Fruit fly (Drosophila melanogaster): Measurements from ENCODE around the gene TAF1B.

TAF1B gene

DNA sequence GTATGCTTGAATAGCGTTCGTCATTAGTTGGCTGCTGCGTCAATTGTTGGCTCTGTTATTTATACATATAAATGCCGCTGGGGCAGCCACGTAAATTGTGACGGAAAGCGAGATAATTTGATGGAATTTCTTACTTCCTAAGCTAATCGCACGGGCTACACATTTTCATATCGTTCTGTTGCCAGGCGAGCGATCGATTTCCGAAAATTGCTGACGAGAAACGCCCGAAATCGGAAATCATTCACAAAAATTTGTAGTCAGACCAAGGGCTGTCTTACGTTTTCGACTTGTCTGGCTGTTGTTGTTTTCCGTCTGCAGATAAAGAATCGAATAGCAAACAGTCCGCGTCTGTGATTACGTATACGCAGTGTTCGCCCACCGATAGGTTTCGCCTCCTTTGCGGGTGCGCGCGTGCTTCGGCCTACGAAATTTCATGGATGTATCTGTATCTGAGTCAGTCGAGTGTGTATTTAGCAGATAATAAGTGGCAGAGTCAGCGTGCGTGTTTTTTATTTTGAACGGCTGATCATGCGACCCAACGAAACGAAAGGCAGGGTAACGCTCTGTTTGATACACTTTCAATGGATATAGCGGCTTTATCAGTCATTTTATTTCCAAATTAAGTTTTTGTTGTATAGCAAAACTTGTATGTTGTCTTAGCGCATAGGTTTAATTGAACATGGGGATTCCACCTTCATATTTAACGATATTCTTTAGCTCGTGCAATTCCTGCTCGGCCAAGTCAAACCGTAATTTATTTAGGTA is 46.3 kb downstream of the TAF1B start (continued):
- no peak for TF ChIP-seq nom (GFP tag; optimal IDR thresholded peaks at IDR 0.05)
- no peak for TF ChIP-seq Kr (GFP tag; optimal IDR thresholded peaks at IDR 0.05)
- no peak for TF ChIP-seq sc (optimal IDR thresholded peaks at IDR 0.05)
- no peak for TF ChIP-seq sc (GFP tag; optimal IDR thresholded peaks at IDR 0.05)
- TF ChIP-seq CG3847 (GFP tag; IDR thresholded peaks at IDR 0.05): peak; percentile 63
- no peak for TF ChIP-seq prd (optimal IDR thresholded peaks at IDR 0.05)
- peak; percentile 70 for TF ChIP-seq prd (GFP tag; IDR thresholded peaks at IDR 0.05)
- TF ChIP-seq E2f1 (GFP tag; IDR thresholded peaks at IDR 0.05): peak; percentile 55; the same call in 1 of the 2 replicates
- TF ChIP-seq CG12219 (GFP tag; optimal IDR thresholded peaks at IDR 0.05): peak; percentile 69
- TF ChIP-seq Dll (GFP tag; IDR thresholded peaks at IDR 0.05; ENCODE audit: partially characterized antibody): 0 out of 4 replicates have a peak, but pooled peaks have one; percentile 37
- TF ChIP-seq CG6689 (GFP tag; IDR thresholded peaks at IDR 0.05): peak; percentile 71
- TF ChIP-seq Taf1 (GFP tag; IDR thresholded peaks at IDR 0.05): peak; percentile 50; the same call in 1 of the 2 replicates
- no peak for TF ChIP-seq hkb (optimal IDR thresholded peaks at IDR 0.05)
- TF ChIP-seq hkb (GFP tag; IDR thresholded peaks at IDR 0.05): peak; percentile 74

DNA sequence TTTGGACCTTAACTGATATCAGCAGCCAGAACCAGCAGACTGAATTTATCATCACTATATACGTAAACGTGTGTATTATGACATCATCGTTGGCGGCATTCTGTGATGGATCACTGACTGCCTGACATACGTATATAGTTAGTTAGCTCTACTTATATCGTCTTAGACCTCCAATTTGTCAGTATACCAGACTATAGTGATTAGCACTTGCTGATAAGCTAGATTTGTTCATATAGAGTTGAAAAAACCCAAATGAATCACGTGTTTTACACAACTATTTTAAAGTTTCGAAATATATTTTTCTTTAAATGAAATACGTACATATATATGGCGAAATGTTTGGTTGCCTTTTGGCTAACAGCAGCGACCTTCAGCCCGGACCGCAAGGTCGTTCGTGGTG is 48.2 kb downstream of the TAF1B start:
- TF ChIP-seq CG13424 (tag; optimal IDR thresholded peaks at IDR 0.05) (no peak), ATbp (GFP tag; optimal IDR thresholded peaks at IDR 0.05) (no peak), lab (GFP tag; optimal IDR thresholded peaks at IDR 0.05) (peak; percentile 14), sob (GFP tag; IDR thresholded peaks at IDR 0.05) (no peak), CG2875 (GFP tag; optimal IDR thresholded peaks at IDR 0.05) (no peak), Ptx1 (GFP tag; IDR thresholded peaks at IDR 0.05) (no peak), oc (tag; optimal IDR thresholded peaks at IDR 0.05) (no peak), CG15269 (tag; optimal IDR thresholded peaks at IDR 0.05) (no peak), Pdp1 (GFP tag; optimal IDR thresholded peaks at IDR 0.05) (peak in 1 of 2 experiments; percentile 19), CG9437 (GFP tag; optimal IDR thresholded peaks at IDR 0.05) (no peak), hth (optimal IDR thresholded peaks at IDR 0.05) (no peak), ci (GFP tag; IDR thresholded peaks at IDR 0.05) (0 out of 3 replicates have a peak, but pooled peaks have one; percentile 24), CG4328 (GFP tag; optimal IDR thresholded peaks at IDR 0.05) (no peak), Dp (GFP tag; optimal IDR thresholded peaks at IDR 0.05) (no peak), eve (GFP tag; optimal IDR thresholded peaks at IDR 0.05) (no peak), nerfin-1 (tag; optimal IDR thresholded peaks at IDR 0.05) (no peak), CHES-1-like (GFP tag; optimal IDR thresholded peaks at IDR 0.05) (no peak), ewg (GFP tag; optimal IDR thresholded peaks at IDR 0.05) (no peak), cwo (GFP tag; optimal IDR thresholded peaks at IDR 0.05) (peak; percentile 54), CG34376 (GFP tag; optimal IDR thresholded peaks at IDR 0.05) (peak; percentile 24), CG3281 (GFP tag; optimal IDR thresholded peaks at IDR 0.05) (peak; percentile 0)

DNA sequence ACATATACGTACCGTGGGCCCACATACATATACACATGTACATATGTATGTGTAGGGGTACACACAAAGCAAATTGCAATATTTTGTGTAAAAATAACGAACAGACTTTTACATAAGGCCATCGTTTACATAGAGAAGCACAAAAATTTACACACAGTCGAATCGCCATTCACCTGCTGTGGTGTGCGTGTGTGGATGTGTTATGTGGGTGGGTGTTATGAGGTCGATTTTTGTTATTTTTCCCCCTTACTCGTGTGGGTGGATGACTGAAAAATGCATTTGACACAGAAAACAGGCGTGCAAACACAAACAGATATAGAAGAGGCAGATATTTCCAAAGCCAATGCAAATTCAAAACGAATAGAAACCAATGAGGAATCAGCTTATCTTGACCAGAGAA is 48.9 kb downstream of the TAF1B start:
- TF ChIP-seq B-H1 (GFP tag; IDR thresholded peaks at IDR 0.05) (no peak), sr (GFP tag; IDR thresholded peaks at IDR 0.05) (peak; percentile 95), cg (GFP tag; optimal IDR thresholded peaks at IDR 0.05) (peak; percentile 25), CG3847 (GFP tag; IDR thresholded peaks at IDR 0.05) (0 out of 2 replicates have a peak, but pooled peaks have one; percentile 8), Med (GFP tag) (peak; percentile 48), CG30431 (GFP tag; optimal IDR thresholded peaks at IDR 0.05) (no peak), Pdp1 (GFP tag; optimal IDR thresholded peaks at IDR 0.05) (peak in 1 of 2 experiments; percentile 8), chinmo (GFP tag; IDR thresholded peaks at IDR 0.05; ENCODE audit: partially characterized antibody) (0 out of 4 replicates have a peak, but pooled peaks have one; percentile 13), CG12391 (tag; optimal IDR thresholded peaks at IDR 0.05) (no peak), usp (GFP tag; optimal IDR thresholded peaks at IDR 0.05) (no peak), Ravus (GFP tag; IDR thresholded peaks at IDR 0.05) (no peak)
